Worm (Caenorhabditis elegans) whole organism, late embryonic: ENCODE results near the gene K06H7.1.
A peak's percentile ranks its signal among the peaks of the same experiment; 100 is the strongest.

ENCODE experiments used
- F13H6.1 ChIP-seq: sonication (generic microtip); optimal IDR thresholded peaks from 2 replicates; lab custom pipeline; 2016; ENCODE audit warnings: missing genetic modification characterization, missing compliant biosample characterization
- ama-1 ChIP-seq: fragments of 150-350 bp; optimal IDR thresholded peaks from 2 replicates; lab custom pipeline; 2014
- ceh-14 ChIP-seq: sonication (generic microtip); optimal IDR thresholded peaks from 2 replicates; lab custom pipeline; 2016; ENCODE audit warnings: missing genotype, missing genetic modification characterization, missing compliant biosample characterization
- ceh-18 ChIP-seq: sonication (generic microtip); optimal IDR thresholded peaks from 2 replicates; lab custom pipeline; 2016; ENCODE audit warnings: missing genetic modification characterization, missing compliant biosample characterization
- ceh-19 ChIP-seq: fragments of 200-800 bp; sonication (Bioruptor generic); optimal IDR thresholded peaks from 2 replicates; lab custom pipeline; 2018; ENCODE audit warnings: mild to moderate bottlenecking, missing genetic modification characterization, missing compliant biosample characterization
- ceh-22 ChIP-seq: sonication (generic microtip); optimal IDR thresholded peaks from 2 replicates; lab custom pipeline; 2017; ENCODE audit warnings: missing biosample characterization, missing genetic modification characterization
- ceh-30 ChIP-seq: fragments of 150-350 bp; optimal IDR thresholded peaks from 2 replicates; lab custom pipeline; 2014; ENCODE audit warnings: missing biosample characterization, missing genetic modification characterization
- ceh-31 ChIP-seq: sonication (generic microtip); optimal IDR thresholded peaks from 2 replicates; lab custom pipeline; 2016; ENCODE audit warnings: missing genetic modification characterization, missing compliant biosample characterization
- ceh-34 ChIP-seq: sonication (generic microtip); optimal IDR thresholded peaks from 2 replicates; lab custom pipeline; 2016; ENCODE audit warnings: mild to moderate bottlenecking, missing genetic modification characterization, missing compliant biosample characterization
- ceh-9 ChIP-seq: sonication (generic microtip); optimal IDR thresholded peaks from 2 replicates; lab custom pipeline; 2016; ENCODE audit warnings: mild to moderate bottlenecking, missing genetic modification characterization, inconsistent platforms, missing compliant biosample characterization
- dve-1 ChIP-seq: sonication (generic microtip); optimal IDR thresholded peaks from 2 replicates; lab custom pipeline; 2017; ENCODE audit warnings: antibody characterized with exemption, mild to moderate bottlenecking, missing genetic modification characterization, missing compliant biosample characterization
- elt-2 ChIP-seq: sonication (generic microtip); optimal IDR thresholded peaks from 2 replicates; lab custom pipeline; 2016; ENCODE audit warnings: missing genetic modification reagents, missing genetic modification characterization, missing compliant biosample characterization
- elt-4 ChIP-seq: sonication (generic microtip); optimal IDR thresholded peaks from 2 replicates; lab custom pipeline; 2016; ENCODE audit warnings: missing genetic modification characterization, missing compliant biosample characterization
- ets-4 ChIP-seq: sonication (generic microtip); optimal IDR thresholded peaks from 2 replicates; lab custom pipeline; 2016; ENCODE audit warnings: missing genetic modification characterization, missing compliant biosample characterization
- fkh-10 ChIP-seq: fragments of 150-350 bp; optimal IDR thresholded peaks from 2 replicates; lab custom pipeline; 2014; ENCODE audit warnings: missing biosample characterization, missing genetic modification reagents, missing genetic modification characterization
- hlh-30 ChIP-seq: sonication (generic microtip); optimal IDR thresholded peaks from 2 replicates; lab custom pipeline; 2017; ENCODE audit warnings: antibody characterized with exemption, missing genetic modification characterization, missing compliant biosample characterization; ENCODE audit not compliant: insufficient read depth
- lim-6 ChIP-seq: sonication (generic microtip); optimal IDR thresholded peaks from 2 replicates; lab custom pipeline; 2016; ENCODE audit warnings: missing genetic modification characterization, missing compliant biosample characterization
- lin-11 ChIP-seq: fragments of 200-800 bp; sonication (Bioruptor generic); optimal IDR thresholded peaks from 2 replicates; lab custom pipeline; 2018; ENCODE audit warnings: mild to moderate bottlenecking, missing genetic modification characterization, missing compliant biosample characterization
- mec-3 ChIP-seq: sonication (generic microtip); optimal IDR thresholded peaks from 2 replicates; lab custom pipeline; 2016; ENCODE audit warnings: borderline replicate concordance, missing genetic modification characterization, missing compliant biosample characterization
- nfya-1 ChIP-seq: sonication (generic microtip); optimal IDR thresholded peaks from 2 replicates; lab custom pipeline; 2017; ENCODE audit warnings: missing genetic modification characterization, mild to moderate bottlenecking, missing compliant biosample characterization, antibody characterized with exemption, moderate library complexity
- nhr-11 ChIP-seq: fragments of 150-350 bp; optimal IDR thresholded peaks from 2 replicates; lab custom pipeline; 2014; ENCODE audit warnings: missing biosample characterization, missing genetic modification characterization
- nhr-232 ChIP-seq: sonication (generic microtip); optimal IDR thresholded peaks from 2 replicates; lab custom pipeline; 2016; ENCODE audit warnings: missing genetic modification characterization, missing compliant biosample characterization
- odd-2 ChIP-seq: sonication (generic microtip); optimal IDR thresholded peaks from 2 replicates; lab custom pipeline; 2017; ENCODE audit warnings: antibody characterized with exemption, mild to moderate bottlenecking, missing genetic modification characterization, missing compliant biosample characterization
- pax-1 ChIP-seq: fragments of 150-350 bp; optimal IDR thresholded peaks from 2 replicates; lab custom pipeline; 2014; ENCODE audit warnings: missing biosample characterization, missing genetic modification characterization
- pha-2 ChIP-seq: sonication (generic microtip); optimal IDR thresholded peaks from 2 replicates; lab custom pipeline; 2017; ENCODE audit warnings: mild to moderate bottlenecking, missing genetic modification characterization, missing compliant biosample characterization
- pha-4 ChIP-seq: fragments of 150-350 bp; optimal IDR thresholded peaks from 2 replicates; lab custom pipeline; 2018; ENCODE audit warnings: missing biosample characterization, missing genetic modification reagents, missing genetic modification characterization
- ref-2 ChIP-seq: sonication (generic microtip); optimal IDR thresholded peaks from 2 replicates; lab custom pipeline; 2016; ENCODE audit warnings: missing genetic modification characterization, missing compliant biosample characterization
- tbx-2 ChIP-seq: sonication (generic microtip); optimal IDR thresholded peaks from 2 replicates; lab custom pipeline; 2016; ENCODE audit warnings: missing genetic modification characterization, missing compliant biosample characterization
- ttx-3 ChIP-seq: sonication (generic microtip); optimal IDR thresholded peaks from 2 replicates; lab custom pipeline; 2016; ENCODE audit warnings: missing genetic modification reagents, missing genetic modification characterization, missing compliant biosample characterization
- unc-3 ChIP-seq, 2 experiments: fragments of 200-800 bp in 1 of 2; sonication (Bioruptor generic) in 1 of 2; sonication (generic microtip) in 1 of 2; conservative IDR thresholded peaks in 1 of 2; optimal IDR thresholded peaks in 1 of 2; 2 replicates each; pipeline versions ENCODE4 v1.3.6 to Lab custom; 2016 to 2022; ENCODE audit warnings: missing compliant biosample characterization in 2 of 2, missing genetic modification characterization in 2 of 2, missing genetic modification reagents in 1 of 2
- unc-42 ChIP-seq: sonication (generic microtip); optimal IDR thresholded peaks from 2 replicates; lab custom pipeline; 2016; ENCODE audit warnings: missing genotype, missing genetic modification characterization, missing compliant biosample characterization
- unc-55 ChIP-seq: sonication (generic microtip); optimal IDR thresholded peaks from 2 replicates; lab custom pipeline; 2017; ENCODE audit warnings: missing biosample characterization, missing genetic modification reagents, missing genetic modification characterization

Gene K06H7.1

ce11 chrIII:8129195-8129594, 30.1 kb downstream of the K06H7.1 start:
- TF ChIP-seq unc-3 (GFP tag; conservative IDR thresholded peaks at IDR 0.05; lab: Robert Waterston, UW) (no peak), unc-3 (tag; optimal IDR thresholded peaks at IDR 0.05; lab: Kevin White, UChicago) (no peak)

DNA sequence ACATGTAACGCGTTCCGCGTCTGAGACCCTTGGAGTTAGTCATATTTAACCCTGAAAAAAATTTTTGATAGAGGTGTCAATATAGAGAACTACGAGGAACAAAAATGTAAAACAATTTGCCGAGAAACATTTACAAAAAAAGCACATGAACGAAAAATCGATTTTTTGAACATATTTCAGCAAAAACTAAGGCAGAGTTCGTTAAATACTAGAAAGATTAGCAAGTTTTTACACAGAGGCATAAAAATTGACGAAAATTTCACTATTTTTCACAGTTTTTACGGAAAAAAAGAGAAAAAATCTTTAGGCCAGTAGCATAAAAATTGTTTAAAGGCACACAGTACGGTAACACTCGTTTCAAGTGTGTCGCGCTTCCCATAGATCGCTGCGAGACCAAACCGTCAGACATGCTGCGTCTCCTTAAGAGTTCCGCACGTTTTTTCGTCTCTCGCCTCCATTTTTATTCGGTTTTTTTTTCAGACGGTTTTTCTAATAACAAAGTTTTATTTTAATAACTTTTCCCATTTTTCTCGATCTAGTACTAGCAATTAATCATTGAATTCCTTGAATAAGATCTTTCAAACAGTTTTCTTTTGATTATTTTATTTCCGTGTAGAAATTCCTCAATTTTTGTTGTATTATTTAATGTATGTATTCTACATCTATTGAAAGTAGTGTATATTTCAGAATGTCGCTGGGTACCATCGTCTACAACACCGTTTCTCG, 31.2 kb downstream of the K06H7.1 start, which contains the start of the genes rpl-21 and C14B9.10:
TSS of gene rpl-21 (minus strand) at position 51 of the 726 bp plus-strand sequence.
TSS of gene C14B9.10 (plus strand) at position 676 of the 726 bp plus-strand sequence.
- TF ChIP-seq nfya-1 (peak; percentile 92), ceh-31 (tag; lab: Kevin White, UChicago) (peak; percentile 64), ceh-34 (tag; lab: Kevin White, UChicago) (no peak), elt-2 (peak; percentile 23), ceh-18 (peak; percentile 27), nhr-232 (no peak), dve-1 (peak; percentile 28), ceh-30 (tag; lab: Kevin White, UChicago) (no peak), fkh-10 (GFP tag; lab: Kevin White, UChicago) (no peak), hlh-30 (tag; lab: Kevin White, UChicago) (peak; percentile 46), pha-4 (tag; lab: Kevin White, UChicago) (no peak), ceh-19 (GFP tag; lab: Kevin White, UChicago) (no peak), unc-42 (peak; percentile 61), unc-55 (peak; percentile 73), tbx-2 (peak; percentile 49)
- TF ChIP-seq, all 69 proteins: peak for 9

DNA sequence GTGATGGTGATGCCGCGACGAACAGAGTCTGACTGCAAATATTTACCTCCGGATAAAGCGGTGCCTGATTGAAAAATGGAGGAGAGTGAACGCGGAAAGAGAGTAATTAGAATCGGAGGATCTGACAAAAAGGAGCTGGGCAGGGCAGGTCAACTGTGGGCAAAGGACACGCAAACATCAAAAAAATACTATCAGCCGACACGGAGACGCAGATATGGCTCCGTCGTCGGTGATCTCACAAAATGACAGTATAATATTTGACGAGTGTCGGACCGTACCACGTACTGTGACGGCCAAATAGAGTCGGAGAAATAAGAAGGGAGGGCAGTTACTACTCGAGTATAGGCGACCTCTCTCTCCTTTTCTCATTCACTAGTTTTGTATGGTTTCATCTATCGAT, 33.4 kb downstream of the K06H7.1 start:
- TF ChIP-seq pha-2 (tag; lab: Kevin White, UChicago) (peak; percentile 32), ceh-34 (tag; lab: Kevin White, UChicago) (no peak), tbx-2 (peak; percentile 2)

ce11 chrIII:8133346-8133745, 34.2 kb downstream of the K06H7.1 start, which contains the start of gene C14B9.2:
Gene C14B9.2 (plus strand): TSS chrIII:8133665.
- TF ChIP-seq mec-3 (tag; lab: Kevin White, UChicago), result no peak
- no peak for TF ChIP-seq elt-4 (tag; lab: Kevin White, UChicago)
- TF ChIP-seq ttx-3, result no peak
- no peak for TF ChIP-seq ceh-14 (tag; lab: Kevin White, UChicago)
- no peak for TF ChIP-seq lim-6
- TF ChIP-seq odd-2 (tag; lab: Kevin White, UChicago), result no peak
- TF ChIP-seq pha-2 (tag; lab: Kevin White, UChicago), result no peak
- no peak for TF ChIP-seq pax-1 (tag; lab: Kevin White, UChicago)
- no peak for TF ChIP-seq lin-11 (tag; lab: Kevin White, UChicago)
- TF ChIP-seq ceh-9 (tag; lab: Kevin White, UChicago), result no peak
- TF ChIP-seq nhr-11 (tag; lab: Kevin White, UChicago), result no peak
- TF ChIP-seq F13H6.1 (tag; lab: Kevin White, UChicago), result no peak
- TF ChIP-seq unc-3 (GFP tag; conservative IDR thresholded peaks at IDR 0.05; lab: Robert Waterston, UW), result no peak
- TF ChIP-seq unc-3 (tag; optimal IDR thresholded peaks at IDR 0.05; lab: Kevin White, UChicago), result no peak
- no peak for TF ChIP-seq ets-4 (tag; lab: Kevin White, UChicago)

ce11 chrIII:8136517-8137099, 37.5 kb downstream of the K06H7.1 start:
- TF ChIP-seq ama-1 (lab: Kevin White, UChicago) (peak; percentile 24), ref-2 (no peak), hlh-30 (tag; lab: Kevin White, UChicago) (peak; percentile 33), ceh-22 (tag; lab: Kevin White, UChicago) (peak; percentile 61), pax-1 (tag; lab: Kevin White, UChicago) (peak; percentile 73), lim-6 (no peak), nfya-1 (peak; percentile 7)
